Fruit fly (Drosophila melanogaster) whole organism, prepupa: Measurements from ENCODE around the gene CG14325.

Source experiments
- Blimp-1 ChIP-seq: fragments of 200-800 bp; sonication (Bioruptor generic); optimal IDR thresholded peaks from 3 replicates; lab custom pipeline; 2017; ENCODE audit warnings: missing biosample characterization, missing genetic modification characterization, mild to moderate bottlenecking, moderate library complexity, missing genetic modification reagents
- CG10669 ChIP-seq: fragments of 200-800 bp; sonication (Bioruptor generic); optimal IDR thresholded peaks from 3 replicates; lab custom pipeline; 2018; ENCODE audit warnings: missing biosample characterization, mild to moderate bottlenecking, missing genetic modification characterization, moderate library complexity
- CG11294 ChIP-seq: fragments of 200-800 bp; sonication (Bioruptor generic); IDR thresholded peaks from 2 replicates; pipeline ENCODE4 v1.3.6; 2022; ENCODE audit warnings: missing biosample characterization, missing genetic modification characterization
- CG11762 ChIP-seq: fragments of 200-800 bp; sonication (Bioruptor generic); optimal IDR thresholded peaks from 3 replicates; lab custom pipeline; 2016; ENCODE audit warnings: missing biosample characterization, missing genetic modification characterization; ENCODE audit not compliant: insufficient read depth
- CG11902 ChIP-seq: fragments of 200-800 bp; sonication (Bioruptor generic); optimal IDR thresholded peaks from 3 replicates; lab custom pipeline; 2016; ENCODE audit warnings: missing biosample characterization, missing genetic modification characterization
- CG15336 ChIP-seq: fragments of 200-800 bp; sonication (Bioruptor generic); IDR thresholded peaks from 2 replicates; pipeline ENCODE4 v1.3.6; 2022; ENCODE audit warnings: missing biosample characterization, missing genetic modification characterization
- CG3032 ChIP-seq: fragments of 200-800 bp; optimal IDR thresholded peaks from 2 replicates; lab custom pipeline; 2019; ENCODE audit warnings: missing biosample characterization, mild to moderate bottlenecking, missing genetic modification characterization, moderate library complexity
- CG31627 ChIP-seq: fragments of 200-800 bp; sonication (Bioruptor generic); optimal IDR thresholded peaks from 3 replicates; lab custom pipeline; 2016; ENCODE audit warnings: missing biosample characterization, missing genetic modification characterization
- CG3919 ChIP-seq: fragments of 200-800 bp; sonication (Bioruptor generic); optimal IDR thresholded peaks from 3 replicates; lab custom pipeline; 2016; ENCODE audit warnings: missing biosample characterization, missing genetic modification characterization
- CG4318 ChIP-seq: fragments of 200-800 bp; sonication (Bioruptor generic); optimal IDR thresholded peaks from 3 replicates; lab custom pipeline; 2017; ENCODE audit warnings: missing biosample characterization, mild to moderate bottlenecking, missing genetic modification characterization
- CG6163 ChIP-seq: fragments of 200-800 bp; sonication (Bioruptor generic); IDR thresholded peaks from 3 replicates; pipeline ENCODE4 v1.3.6; 2022; ENCODE audit warnings: missing biosample characterization, missing genetic modification characterization
- CG6276 ChIP-seq: fragments of 200-800 bp; sonication (Bioruptor generic); optimal IDR thresholded peaks from 2 replicates; lab custom pipeline; 2017; ENCODE audit warnings: missing biosample characterization, mild to moderate bottlenecking, missing genetic modification characterization
- CG6792 ChIP-seq: fragments of 200-800 bp; sonication (Bioruptor generic); optimal IDR thresholded peaks from 3 replicates; lab custom pipeline; 2016; ENCODE audit warnings: missing biosample characterization, missing genetic modification characterization
- CG6854 ChIP-seq: fragments of 200-800 bp; sonication (Bioruptor generic); optimal IDR thresholded peaks from 2 replicates; lab custom pipeline; 2017; ENCODE audit warnings: missing biosample characterization, mild to moderate bottlenecking, missing genetic modification characterization
- CG7368 ChIP-seq: fragments of 200-800 bp; sonication (Bioruptor generic); optimal IDR thresholded peaks from 3 replicates; lab custom pipeline; 2016; ENCODE audit warnings: missing biosample characterization, missing genetic modification characterization
- CG8119 ChIP-seq: fragments of 200-800 bp; sonication (Bioruptor generic); IDR thresholded peaks from 3 replicates; pipeline ENCODE4 v1.3.6; 2022; ENCODE audit warnings: missing biosample characterization, missing genetic modification characterization
- Eip78C ChIP-seq: fragments of 200-800 bp; sonication (Bioruptor generic); peaks from one replicate; lab custom pipeline; 2016; ENCODE audit warnings: missing biosample characterization, missing genetic modification characterization
- Ets21C ChIP-seq: fragments of 200-800 bp; sonication (Bioruptor generic); optimal IDR thresholded peaks from 3 replicates; lab custom pipeline; 2016; ENCODE audit warnings: missing biosample characterization, missing genetic modification characterization
- Ets96B ChIP-seq: fragments of 200-800 bp; optimal IDR thresholded peaks from 2 replicates; lab custom pipeline; 2019; ENCODE audit warnings: missing biosample characterization, mild to moderate bottlenecking, missing genetic modification characterization, moderate library complexity
- Gug ChIP-seq: fragments of 200-800 bp; sonication (Bioruptor generic); IDR thresholded peaks from 2 replicates; pipeline ENCODE4 v1.3.6; 2022; ENCODE audit warnings: missing biosample characterization, missing genetic modification characterization
- Hr38 ChIP-seq: sonication (Bioruptor generic); optimal IDR thresholded peaks from 2 replicates; lab custom pipeline; 2016; ENCODE audit warnings: missing biosample characterization, missing genetic modification characterization
- OdsH ChIP-seq: fragments of 200-800 bp; sonication (Bioruptor generic); optimal IDR thresholded peaks from 3 replicates; lab custom pipeline; 2016; ENCODE audit warnings: missing biosample characterization, missing genetic modification characterization
- Smox ChIP-seq: fragments of 200-800 bp; sonication (Bioruptor generic); optimal IDR thresholded peaks from 3 replicates; lab custom pipeline; 2016; ENCODE audit warnings: missing biosample characterization, missing genetic modification characterization
- Sox15 ChIP-seq: fragments of 200-800 bp; sonication (Bioruptor generic); optimal IDR thresholded peaks from 3 replicates; lab custom pipeline; 2016; ENCODE audit warnings: missing biosample characterization, missing genetic modification characterization
- achi ChIP-seq: fragments of 200-800 bp; sonication (Bioruptor generic); optimal IDR thresholded peaks from 3 replicates; lab custom pipeline; 2016; ENCODE audit warnings: missing biosample characterization, missing genetic modification characterization
- acj6 ChIP-seq: fragments of 200-800 bp; sonication (Bioruptor generic); optimal IDR thresholded peaks from 3 replicates; lab custom pipeline; 2016; ENCODE audit warnings: missing biosample characterization, missing genetic modification characterization
- cyc ChIP-seq: fragments of 200-800 bp; sonication (Bioruptor generic); optimal IDR thresholded peaks from 3 replicates; lab custom pipeline; 2016; ENCODE audit warnings: missing biosample characterization, missing genetic modification characterization
- dsx ChIP-seq: fragments of 200-800 bp; optimal IDR thresholded peaks from 3 replicates; lab custom pipeline; 2019; ENCODE audit warnings: missing biosample characterization, mild to moderate bottlenecking, missing genetic modification characterization, moderate library complexity; ENCODE audit not compliant: poor library complexity, severe bottlenecking
- eg ChIP-seq: fragments of 200-800 bp; sonication (Bioruptor generic); IDR thresholded peaks from 3 replicates; pipeline ENCODE4 v1.3.6; 2022; ENCODE audit warnings: missing biosample characterization, missing genetic modification characterization
- esn ChIP-seq: fragments of 200-800 bp; sonication (Bioruptor generic); optimal IDR thresholded peaks from 2 replicates; lab custom pipeline; 2016; ENCODE audit warnings: missing biosample characterization, mild to moderate bottlenecking, missing genetic modification characterization, moderate library complexity
- fd59A ChIP-seq: fragments of 200-800 bp; sonication (Bioruptor generic); optimal IDR thresholded peaks from 2 replicates; lab custom pipeline; 2017; ENCODE audit warnings: missing biosample characterization, mild to moderate bottlenecking, missing genetic modification characterization, missing genetic modification reagents
- lz ChIP-seq: fragments of 200-800 bp; sonication (Bioruptor generic); optimal IDR thresholded peaks from 3 replicates; lab custom pipeline; 2016; ENCODE audit warnings: missing biosample characterization, missing genetic modification characterization
- net ChIP-seq: fragments of 200-800 bp; sonication (Bioruptor generic); optimal IDR thresholded peaks from 3 replicates; lab custom pipeline; 2016; ENCODE audit warnings: missing biosample characterization, missing genetic modification characterization
- svp ChIP-seq: fragments of 200-800 bp; sonication (Bioruptor generic); peaks from one replicate; lab custom pipeline; 2016; ENCODE audit warnings: missing biosample characterization, missing genetic modification characterization
- topi ChIP-seq: fragments of 200-800 bp; sonication (Bioruptor generic); optimal IDR thresholded peaks from 3 replicates; lab custom pipeline; 2016; ENCODE audit warnings: missing biosample characterization, missing genetic modification characterization
- vri ChIP-seq: fragments of 200-800 bp; sonication (Bioruptor generic); optimal IDR thresholded peaks from 3 replicates; lab custom pipeline; 2016; ENCODE audit warnings: missing biosample characterization, mild to moderate bottlenecking, missing genetic modification characterization

CG14325 gene

DNA sequence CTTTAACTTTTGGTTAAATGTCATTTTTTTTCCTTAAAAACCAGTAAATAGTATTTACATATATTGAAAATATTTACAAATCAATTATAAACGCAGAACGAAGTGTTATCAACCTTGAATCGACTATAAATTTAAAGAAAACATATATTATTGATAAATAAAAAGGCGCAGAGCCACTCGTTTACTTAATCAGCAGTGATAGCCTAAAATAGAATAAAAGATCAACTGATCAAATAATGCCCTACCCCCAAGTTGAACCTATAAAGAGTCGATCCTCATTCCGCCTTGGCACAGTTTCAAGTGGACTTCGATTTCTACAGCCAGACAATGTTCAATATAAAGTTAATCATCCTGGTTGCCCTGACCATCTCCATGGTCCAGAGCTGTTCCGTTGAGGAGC lies 30.7 kb upstream of the CG14325 start, which contains the start of gene CG7606:
Gene CG7606 (plus strand): TSS at position 301 of the 400 bp plus-strand sequence.
- TF ChIP-seq CG4318 = no peak
- TF ChIP-seq achi (GFP tag; lab: Kevin White, UChicago) = no peak
- no peak for TF ChIP-seq svp (GFP tag; lab: Kevin White, UChicago)
- no peak for TF ChIP-seq Ets21C (GFP tag; lab: Kevin White, UChicago)
- no peak for TF ChIP-seq dsx (GFP tag; lab: Kevin White, UChicago)
- no peak for TF ChIP-seq esn (GFP tag; lab: Kevin White, UChicago)
- TF ChIP-seq Sox15 (GFP tag; lab: Kevin White, UChicago) = no peak

DNA sequence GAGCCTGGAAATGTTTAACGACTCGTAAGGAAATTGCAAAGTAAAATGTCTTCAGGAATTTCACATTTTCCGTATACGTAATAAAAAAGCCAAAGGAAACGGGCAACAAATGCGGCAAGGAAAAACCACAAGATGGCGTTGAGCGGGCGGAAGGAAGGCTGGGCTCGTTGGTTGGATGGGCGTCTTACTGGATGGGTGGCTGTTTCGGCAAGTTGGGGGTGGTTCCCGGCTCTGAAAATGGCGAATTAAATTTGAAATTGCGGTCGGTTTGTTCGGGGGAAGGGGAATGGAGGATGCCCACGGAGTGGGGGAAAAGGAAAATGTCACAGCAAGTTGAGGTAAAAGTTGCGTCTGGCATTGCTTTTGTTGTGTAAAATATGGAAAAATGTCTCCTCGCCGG lies 27.2 kb upstream of the CG14325 start:
- no peak for TF ChIP-seq CG31627 (GFP tag; lab: Kevin White, UChicago)
- TF ChIP-seq Ets96B = no peak
- TF ChIP-seq CG3032 (tag; lab: Kevin White, UChicago) = no peak
- TF ChIP-seq Gug = no peak
- TF ChIP-seq cyc (GFP tag; lab: Kevin White, UChicago) = no peak
- no peak for TF ChIP-seq CG6276
- no peak for TF ChIP-seq eg (GFP tag; lab: Robert Waterston, UW)
- TF ChIP-seq Blimp-1 (GFP tag; lab: Kevin White, UChicago) = no peak
- TF ChIP-seq svp (GFP tag; lab: Kevin White, UChicago) = no peak
- TF ChIP-seq acj6 (GFP tag; lab: Kevin White, UChicago) = no peak
- no peak for TF ChIP-seq CG10669 (GFP tag; lab: Kevin White, UChicago)

DNA sequence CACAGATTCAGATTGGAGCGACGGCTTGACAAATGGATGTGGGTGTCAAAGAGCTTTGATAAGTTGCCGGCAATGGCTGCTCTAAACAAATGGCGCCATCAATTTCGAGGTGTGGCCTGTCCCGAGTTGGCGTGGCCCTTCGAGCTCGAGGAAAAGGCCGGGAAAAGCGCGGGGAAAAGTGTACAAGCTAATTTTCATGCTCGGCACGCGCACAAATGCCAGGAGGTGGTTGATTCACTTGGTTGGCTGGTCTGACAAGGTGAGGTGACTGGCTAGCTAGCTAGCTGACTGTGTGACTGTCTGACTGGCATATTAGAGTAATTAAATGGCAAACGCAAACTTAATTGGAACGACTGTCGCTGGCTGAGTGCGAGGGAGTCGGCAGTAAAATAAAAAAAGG lies 25.1 kb upstream of the CG14325 start:
- no peak for TF ChIP-seq CG6276
- TF ChIP-seq svp (GFP tag; lab: Kevin White, UChicago) = peak; percentile 3
- TF ChIP-seq, all 60 proteins: peak for 1

DNA sequence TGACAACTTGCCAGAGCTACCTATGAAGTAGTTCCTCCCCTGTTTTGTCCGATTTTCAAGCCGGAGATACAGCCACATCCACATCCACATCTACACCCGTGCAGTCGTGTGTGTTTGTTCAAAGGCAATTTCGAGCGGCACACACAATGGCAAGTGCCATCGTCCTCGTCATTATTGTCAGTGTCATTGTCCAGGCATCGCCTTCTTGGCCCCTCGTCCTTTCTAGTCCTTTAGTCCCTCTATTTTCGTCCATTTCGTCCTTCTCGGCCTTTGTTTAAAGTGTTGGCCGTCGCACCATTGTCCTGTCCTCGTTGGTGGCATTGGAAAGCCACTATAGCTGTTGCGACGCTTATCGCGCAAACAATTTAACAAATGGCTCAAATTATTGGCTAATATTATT lies 24.0 kb upstream of the CG14325 start:
- no peak for TF ChIP-seq Gug
- no peak for TF ChIP-seq CG4318
- TF ChIP-seq CG11902 = no peak
- no peak for TF ChIP-seq CG3919 (GFP tag; lab: Kevin White, UChicago)
- TF ChIP-seq Hr38 (GFP tag; lab: Kevin White, UChicago) = no peak
- TF ChIP-seq CG15336 (GFP tag; lab: Robert Waterston, UW) = no peak
- TF ChIP-seq CG6163 (GFP tag; lab: Robert Waterston, UW) = no peak
- no peak for TF ChIP-seq esn (GFP tag; lab: Kevin White, UChicago)
- no peak for TF ChIP-seq CG6854 (GFP tag; lab: Kevin White, UChicago)
- TF ChIP-seq CG8119 = no peak
- TF ChIP-seq CG11762 (GFP tag; lab: Kevin White, UChicago) = no peak
- TF ChIP-seq OdsH (GFP tag; lab: Kevin White, UChicago) = no peak
- TF ChIP-seq CG10669 (GFP tag; lab: Kevin White, UChicago) = no peak
- no peak for TF ChIP-seq CG11294 (GFP tag; lab: Robert Waterston, UW)
- no peak for TF ChIP-seq Smox (GFP tag; lab: Kevin White, UChicago)
- TF ChIP-seq lz (GFP tag; lab: Kevin White, UChicago) = no peak
- no peak for TF ChIP-seq topi (GFP tag; lab: Kevin White, UChicago)
- TF ChIP-seq Eip78C (GFP tag; lab: Kevin White, UChicago) = no peak
- no peak for TF ChIP-seq acj6 (GFP tag; lab: Kevin White, UChicago)
- TF ChIP-seq CG6792 (GFP tag; lab: Kevin White, UChicago) = no peak

DNA sequence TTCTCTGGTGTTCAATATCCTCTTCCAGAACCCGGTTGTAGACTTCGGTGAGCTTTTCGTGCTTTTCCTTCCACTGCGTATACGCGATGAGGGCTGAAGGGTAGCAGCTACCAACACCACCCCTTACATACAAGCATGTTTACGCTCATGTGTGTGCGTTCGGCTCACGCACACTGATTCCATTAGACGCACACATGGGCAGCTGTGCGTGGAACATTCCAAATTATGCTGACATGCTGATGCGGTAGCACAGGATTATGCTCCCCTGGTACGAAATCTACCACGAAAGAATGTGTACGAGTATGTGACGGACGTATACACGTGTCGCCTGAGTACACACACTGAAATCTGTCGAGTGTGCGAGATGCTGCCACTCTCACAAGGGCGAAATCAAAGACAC lies 23.2 kb upstream of the CG14325 start:
- TF ChIP-seq net (GFP tag; lab: Kevin White, UChicago) (no peak), fd59A (GFP tag; lab: Kevin White, UChicago) (no peak), acj6 (GFP tag; lab: Kevin White, UChicago) (no peak), CG6163 (GFP tag; lab: Robert Waterston, UW) (no peak), vri (GFP tag; lab: Kevin White, UChicago) (peak; percentile 25), CG7368 (GFP tag; lab: Kevin White, UChicago) (no peak)
- TF ChIP-seq, all 60 proteins: peak for 1
